Worm (Caenorhabditis elegans) whole organism, L2 larva: ENCODE data around the gene gcy-31.

Source experiments
- C34F6.9 ChIP-seq: fragments of 150-350 bp; optimal IDR thresholded peaks from 2 replicates; lab custom pipeline; 2014; ENCODE audit warnings: missing biosample characterization, missing genetic modification characterization
- F13H6.1 ChIP-seq: sonication (generic microtip); optimal IDR thresholded peaks from 2 replicates; lab custom pipeline; 2016; ENCODE audit warnings: missing genetic modification characterization, missing compliant biosample characterization
- R02D3.7 ChIP-seq: fragments of 150-350 bp; optimal IDR thresholded peaks from 2 replicates; lab custom pipeline; 2014; ENCODE audit warnings: missing biosample characterization, missing genetic modification characterization
- ZK546.5 ChIP-seq: sonication (generic microtip); optimal IDR thresholded peaks from 2 replicates; lab custom pipeline; 2017; ENCODE audit warnings: missing biosample characterization, missing genetic modification characterization
- alr-1 ChIP-seq: fragments of 150-350 bp; optimal IDR thresholded peaks from 2 replicates; lab custom pipeline; 2014; ENCODE audit warnings: missing biosample characterization, missing genetic modification characterization
- blmp-1 ChIP-seq: sonication (generic microtip); optimal IDR thresholded peaks from 2 replicates; lab custom pipeline; 2017; ENCODE audit warnings: missing genetic modification characterization, mild to moderate bottlenecking, missing compliant biosample characterization, antibody characterized with exemption, moderate library complexity; ENCODE audit not compliant: insufficient read depth
- ceh-82 ChIP-seq: fragments of 150-350 bp; optimal IDR thresholded peaks from 2 replicates; lab custom pipeline; 2014; ENCODE audit warnings: missing biosample characterization, missing genetic modification characterization
- elt-1 ChIP-seq: fragments of 150-350 bp; optimal IDR thresholded peaks from 2 replicates; lab custom pipeline; 2014; ENCODE audit warnings: missing biosample characterization, missing genetic modification characterization
- elt-3 ChIP-seq: sonication (generic microtip); optimal IDR thresholded peaks from 2 replicates; lab custom pipeline; 2017; ENCODE audit warnings: missing biosample characterization, missing genetic modification characterization
- fos-1 ChIP-seq: fragments of 150-350 bp; optimal IDR thresholded peaks from 2 replicates; lab custom pipeline; 2014; ENCODE audit warnings: missing biosample characterization, missing genetic modification characterization
- gmeb-1 ChIP-seq: fragments of 150-350 bp; optimal IDR thresholded peaks from 2 replicates; lab custom pipeline; 2014; ENCODE audit warnings: missing biosample characterization, missing genetic modification characterization
- lin-11 ChIP-seq: fragments of 150-350 bp; sonication (generic microtip); optimal IDR thresholded peaks from 2 replicates; lab custom pipeline; 2014; ENCODE audit warnings: missing biosample characterization, missing genetic modification characterization, inconsistent platforms, mixed read lengths
- lin-13 ChIP-seq: fragments of 150-350 bp; optimal IDR thresholded peaks from 2 replicates; lab custom pipeline; 2014; ENCODE audit warnings: missing biosample characterization, missing genetic modification reagents, missing genetic modification characterization
- mbf-1 ChIP-seq: sonication (generic microtip); optimal IDR thresholded peaks from 2 replicates; lab custom pipeline; 2017; ENCODE audit warnings: missing biosample characterization, missing genetic modification characterization
- mdl-1 ChIP-seq, 2 experiments: fragments of 150-350 bp in 1 of 2; sonication (generic microtip) in 1 of 2; optimal IDR thresholded peaks; 2 replicates each; lab custom pipeline; 2017; ENCODE audit warnings: missing biosample characterization in 2 of 2, missing genetic modification characterization in 2 of 2
- nhr-10 ChIP-seq: sonication (generic microtip); optimal IDR thresholded peaks from 2 replicates; lab custom pipeline; 2017; ENCODE audit warnings: missing biosample characterization, missing genetic modification characterization
- nhr-11 ChIP-seq: fragments of 150-350 bp; optimal IDR thresholded peaks from 2 replicates; lab custom pipeline; 2014; ENCODE audit warnings: missing biosample characterization, missing genetic modification characterization
- nhr-12 ChIP-seq: fragments of 150-350 bp; optimal IDR thresholded peaks from 2 replicates; lab custom pipeline; 2014; ENCODE audit warnings: missing biosample characterization, missing genetic modification characterization
- nhr-129 ChIP-seq: fragments of 150-350 bp; optimal IDR thresholded peaks from 2 replicates; lab custom pipeline; 2014; ENCODE audit warnings: missing biosample characterization, missing genetic modification characterization
- nhr-237 ChIP-seq: fragments of 150-350 bp; optimal IDR thresholded peaks from 2 replicates; lab custom pipeline; 2014; ENCODE audit warnings: missing biosample characterization, missing genetic modification characterization
- nhr-25 ChIP-seq: fragments of 150-350 bp; sonication (generic microtip); optimal IDR thresholded peaks from 3 replicates; lab custom pipeline; 2014; ENCODE audit warnings: missing biosample characterization, missing genetic modification characterization
- nhr-6 ChIP-seq: fragments of 150-350 bp; optimal IDR thresholded peaks from 2 replicates; lab custom pipeline; 2014; ENCODE audit warnings: missing biosample characterization, missing genetic modification characterization
- nhr-77 ChIP-seq: fragments of 150-350 bp; optimal IDR thresholded peaks from 2 replicates; lab custom pipeline; 2014; ENCODE audit warnings: missing biosample characterization, missing genetic modification characterization
- peb-1 ChIP-seq: fragments of 150-350 bp; optimal IDR thresholded peaks from 2 replicates; lab custom pipeline; 2014; ENCODE audit warnings: missing biosample characterization, missing genetic modification characterization
- sem-4 ChIP-seq: fragments of 150-350 bp; optimal IDR thresholded peaks from 2 replicates; lab custom pipeline; 2014; ENCODE audit warnings: missing biosample characterization, missing genetic modification reagents, missing genetic modification characterization
- skn-1 ChIP-seq: sonication (generic microtip); optimal IDR thresholded peaks from 2 replicates; lab custom pipeline; 2017; ENCODE audit warnings: missing biosample characterization, missing genetic modification characterization
- sma-3 ChIP-seq: sonication (generic microtip); optimal IDR thresholded peaks from 2 replicates; lab custom pipeline; 2016; ENCODE audit warnings: missing genetic modification reagents, missing genetic modification characterization, missing compliant biosample characterization
- sma-9 ChIP-seq, 2 experiments: fragments of 150-350 bp in 1 of 2; sonication (generic microtip) in 1 of 2; optimal IDR thresholded peaks; 2 replicates each; lab custom pipeline; 2014 to 2016; ENCODE audit warnings: missing genetic modification characterization in 2 of 2, mild to moderate bottlenecking in 1 of 2, missing biosample characterization in 1 of 2, missing compliant biosample characterization in 1 of 2, missing genetic modification reagents in 1 of 2, moderate library complexity in 1 of 2
- unc-39 ChIP-seq: fragments of 150-350 bp; optimal IDR thresholded peaks from 2 replicates; lab custom pipeline; 2014; ENCODE audit warnings: missing biosample characterization, missing genetic modification characterization
- unc-62 ChIP-seq: fragments of 150-350 bp; optimal IDR thresholded peaks from 2 replicates; lab custom pipeline; 2014; ENCODE audit warnings: missing biosample characterization, missing genetic modification reagents, missing genetic modification characterization
- zag-1 ChIP-seq: fragments of 150-350 bp; optimal IDR thresholded peaks from 2 replicates; lab custom pipeline; 2014; ENCODE audit warnings: missing biosample characterization, missing genetic modification characterization
- ztf-1 ChIP-seq: fragments of 200-800 bp; sonication (Bioruptor generic); conservative IDR thresholded peaks from 2 replicates; pipeline ENCODE4 v1.3.6; 2022; ENCODE audit warnings: missing genetic modification characterization, missing compliant biosample characterization
- ztf-4 ChIP-seq: fragments of 150-350 bp; optimal IDR thresholded peaks from 2 replicates; lab custom pipeline; 2014; ENCODE audit warnings: missing biosample characterization, missing genetic modification characterization

gcy-31 gene

DNA sequence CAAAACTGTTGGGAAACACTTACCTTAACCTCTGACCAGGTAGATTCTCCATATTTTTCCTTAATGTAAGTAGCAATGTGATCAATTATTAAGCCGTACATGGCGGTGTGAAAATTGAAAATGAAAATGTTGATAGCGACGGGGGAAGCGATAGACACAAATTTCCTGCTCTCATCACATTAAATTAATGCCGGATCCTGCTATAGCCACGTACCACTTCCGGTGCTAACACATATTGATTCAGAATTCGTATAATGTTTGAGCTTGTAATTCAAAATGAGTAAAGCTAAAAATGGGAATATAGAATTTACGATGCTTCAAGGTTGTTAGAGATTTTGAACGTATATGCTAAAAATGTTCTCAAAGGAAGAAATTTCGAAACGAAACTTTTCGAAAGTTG is at the start of gene gcy-31:
Gene gcy-31 (minus strand): TSS at position 101 of the 400 bp plus-strand sequence.
- no peak for TF ChIP-seq peb-1 (tag; lab: Kevin White, UChicago)
- TF ChIP-seq nhr-129 (tag; lab: Kevin White, UChicago): no peak
- no peak for TF ChIP-seq fos-1
- no peak for TF ChIP-seq ztf-1 (GFP tag; lab: Robert Waterston, UW)
- no peak for TF ChIP-seq nhr-25
- no peak for TF ChIP-seq elt-3 (tag; lab: Kevin White, UChicago)
- TF ChIP-seq sma-3 (GFP tag; lab: Kevin White, UChicago): no peak
- no peak for TF ChIP-seq nhr-77
- no peak for TF ChIP-seq F13H6.1 (tag; lab: Kevin White, UChicago)
- TF ChIP-seq nhr-12: no peak

DNA sequence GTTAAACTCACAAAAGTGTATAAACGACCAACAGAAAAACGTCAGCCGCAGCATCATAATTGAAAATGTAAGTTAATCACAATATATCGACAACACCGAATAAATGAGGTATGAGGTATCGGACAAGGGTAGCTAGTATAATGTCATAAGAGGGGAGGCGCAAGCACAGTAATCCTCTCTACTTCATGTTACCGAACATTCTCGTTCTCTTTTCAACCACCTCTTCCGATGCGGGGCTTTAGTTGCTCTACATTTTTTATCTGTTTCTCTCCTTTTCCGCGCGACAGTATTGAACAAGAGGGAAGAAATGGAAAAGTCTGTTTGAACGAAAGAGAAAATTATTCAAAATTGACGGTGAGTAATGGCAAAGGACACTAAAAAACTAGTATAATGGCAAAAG is 48.6 kb upstream of the gcy-31 start, which contains the start of gene R04B3.3:
Gene R04B3.3 (minus strand): TSS at position 101 of the 400 bp plus-strand sequence.
- TF ChIP-seq nhr-6 (tag; lab: Kevin White, UChicago): no peak
- no peak for TF ChIP-seq nhr-77
- no peak for TF ChIP-seq ztf-4 (tag; lab: Kevin White, UChicago)
- TF ChIP-seq C34F6.9: no peak
- no peak for TF ChIP-seq skn-1 (tag; lab: Kevin White, UChicago)
- TF ChIP-seq lin-11 (tag; lab: Kevin White, UChicago): no peak
- TF ChIP-seq nhr-237: no peak
- no peak for TF ChIP-seq unc-39 (tag; lab: Kevin White, UChicago)
- TF ChIP-seq nhr-10 (tag; lab: Kevin White, UChicago): no peak
- TF ChIP-seq ztf-1 (GFP tag; lab: Robert Waterston, UW): no peak
- no peak for TF ChIP-seq gmeb-1 (tag; lab: Kevin White, UChicago)
- TF ChIP-seq ZK546.5 (tag; lab: Kevin White, UChicago): no peak
- no peak for TF ChIP-seq mbf-1 (tag; lab: Kevin White, UChicago)
- TF ChIP-seq elt-1 (tag; lab: Kevin White, UChicago): no peak

DNA sequence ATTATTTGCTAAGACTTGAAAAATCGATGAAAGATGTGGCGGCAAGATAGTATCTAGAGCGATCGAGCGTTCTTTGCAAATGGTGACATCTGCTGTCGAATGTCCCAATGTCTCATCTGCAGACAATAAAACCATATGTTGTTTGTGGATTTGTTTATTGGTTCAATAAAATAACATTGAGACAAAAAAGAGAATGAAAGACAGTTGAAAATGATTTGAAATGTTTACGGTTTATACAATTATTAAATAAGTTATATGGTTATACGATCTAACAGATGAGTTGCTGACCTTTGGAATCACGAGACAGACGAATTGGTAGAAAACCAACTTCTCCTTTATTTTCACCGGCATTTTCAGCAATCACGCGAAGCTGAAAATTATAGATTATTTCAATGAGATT is 46.3 kb upstream of the gcy-31 start, which contains the start of gene R04B3.2:
Gene R04B3.2 (minus strand): TSS at position 101 of the 400 bp plus-strand sequence.
- TF ChIP-seq sem-4 (tag; lab: Kevin White, UChicago): no peak
- no peak for TF ChIP-seq unc-62 (GFP tag; lab: Kevin White, UChicago)
- no peak for TF ChIP-seq mbf-1 (tag; lab: Kevin White, UChicago)
- no peak for TF ChIP-seq ceh-82
- no peak for TF ChIP-seq lin-13

DNA sequence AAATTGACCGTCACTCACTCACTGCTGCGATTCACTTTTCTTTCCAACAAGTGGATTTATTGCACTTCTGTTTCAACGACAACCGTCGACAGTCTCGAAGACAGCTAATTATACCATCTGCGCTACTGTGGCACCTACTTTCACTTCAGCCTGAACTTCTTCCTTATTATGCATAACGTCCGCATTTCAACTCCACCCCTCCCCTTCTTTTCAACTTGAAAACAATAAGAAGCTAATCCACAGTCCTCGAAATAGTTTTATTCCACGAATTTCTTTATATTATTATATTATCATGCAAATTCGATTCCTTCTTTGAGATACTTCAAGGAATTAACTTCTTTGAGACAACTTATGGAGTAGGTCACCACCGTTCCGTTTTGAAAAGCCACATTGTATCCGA is 44.0 kb upstream of the gcy-31 start, which contains the start of gene R04B3.1:
Gene R04B3.1 (minus strand): TSS at position 101 of the 400 bp plus-strand sequence.
- TF ChIP-seq mdl-1 (tag; optimal IDR thresholded peaks at IDR 0.05; lab: Kevin White, UChicago): no peak
- TF ChIP-seq blmp-1 (tag; lab: Kevin White, UChicago): peak; percentile 4

DNA sequence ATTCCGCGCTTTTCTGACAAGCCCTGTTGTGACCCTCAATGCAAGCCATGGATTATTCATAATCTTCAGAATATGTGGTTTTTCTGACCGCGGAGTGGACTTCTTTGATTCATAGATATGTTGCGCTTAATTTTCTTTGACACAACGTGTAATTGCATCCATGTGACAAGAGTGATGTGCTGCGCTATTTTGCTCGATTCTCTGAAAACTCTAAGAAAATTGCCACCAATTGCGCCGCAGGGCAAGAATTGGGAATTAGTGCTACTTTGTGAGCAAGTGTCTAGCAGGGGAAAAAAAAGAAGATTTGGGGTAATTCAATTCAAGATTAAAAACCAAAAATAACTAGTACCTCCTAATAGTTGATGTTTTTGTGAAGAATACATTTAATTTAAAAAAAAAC is 36.8 kb upstream of the gcy-31 start:
- no peak for TF ChIP-seq alr-1
- peak; percentile 1 for TF ChIP-seq sma-9 (GFP tag; optimal IDR thresholded peaks at IDR 0.05; lab: Kevin White, UChicago)
- TF ChIP-seq sma-9 (tag; optimal IDR thresholded peaks at IDR 0.05; lab: Kevin White, UChicago): no peak

DNA sequence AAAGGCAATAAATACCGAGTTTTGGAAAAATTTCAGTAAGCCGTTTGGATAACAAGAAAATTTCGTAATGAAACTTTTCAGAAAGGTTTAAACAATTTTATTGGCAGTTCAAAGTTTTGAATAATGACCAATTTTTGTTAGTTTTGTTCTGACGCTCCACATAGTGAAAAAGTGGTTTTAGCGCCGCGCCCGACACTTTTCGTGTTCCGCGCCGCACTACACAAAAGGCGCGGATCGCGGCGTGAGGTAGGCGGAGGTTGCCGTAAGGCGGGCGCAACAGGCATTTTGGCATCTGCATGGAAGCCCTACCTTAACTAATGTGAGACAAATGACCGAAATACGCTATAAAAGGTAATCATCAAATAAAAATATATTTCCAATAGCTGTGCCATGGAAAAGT is 34.4 kb upstream of the gcy-31 start:
- TF ChIP-seq nhr-237: no peak

DNA sequence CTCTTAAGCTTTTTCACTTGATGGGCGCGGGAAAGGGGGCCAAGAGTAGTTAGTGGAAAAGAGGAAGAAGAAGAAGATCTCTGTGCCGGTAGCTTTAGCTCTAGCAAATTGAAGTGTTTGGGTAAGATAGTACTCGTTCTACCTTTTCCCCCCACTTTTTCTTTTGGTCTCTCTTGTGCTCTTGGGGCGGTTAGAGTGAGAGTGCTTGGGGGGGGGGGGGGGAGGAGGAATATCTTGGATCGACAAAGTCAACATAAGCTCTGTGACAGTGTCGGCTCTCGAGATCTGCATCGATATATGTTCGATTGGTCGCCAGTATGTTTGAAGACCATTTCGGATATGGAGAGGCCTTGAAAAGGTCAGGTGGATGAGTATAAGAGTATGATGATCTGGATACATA is 32.5 kb upstream of the gcy-31 start, which contains the start of gene fox-1:
Gene fox-1 (minus strand): TSS at position 101 of the 400 bp plus-strand sequence.
- no peak for TF ChIP-seq zag-1 (tag; lab: Kevin White, UChicago)
- no peak for TF ChIP-seq C34F6.9
- no peak for TF ChIP-seq unc-39 (tag; lab: Kevin White, UChicago)
- no peak for TF ChIP-seq mdl-1 (tag; optimal IDR thresholded peaks at IDR 0.05; lab: Kevin White, UChicago)
- TF ChIP-seq R02D3.7 (tag; lab: Kevin White, UChicago): no peak
- TF ChIP-seq nhr-12: no peak
- no peak for TF ChIP-seq nhr-10 (tag; lab: Kevin White, UChicago)
- TF ChIP-seq peb-1 (tag; lab: Kevin White, UChicago): no peak
- TF ChIP-seq nhr-11 (tag; lab: Kevin White, UChicago): no peak
- no peak for TF ChIP-seq fos-1
- TF ChIP-seq lin-13: no peak
- no peak for TF ChIP-seq skn-1 (tag; lab: Kevin White, UChicago)
